Worm (Caenorhabditis elegans) whole organism, young adult: ENCODE data around the gene F53A9.8.
A peak's percentile ranks its signal among the peaks of the same experiment; 100 is the strongest.

Experiments used
- B0035.1 ChIP-seq: sonication (generic microtip); optimal IDR thresholded peaks from 2 replicates; lab custom pipeline; 2016; ENCODE audit warnings: missing genetic modification characterization, mild to moderate bottlenecking, missing compliant biosample characterization, missing genotype, missing genetic modification reagents
- C17E4.6 ChIP-seq: fragments of 200-800 bp; sonication (Bioruptor generic); IDR thresholded peaks from 2 replicates; pipeline ENCODE4 v1.3.6; 2022; ENCODE audit warnings: missing genetic modification reagents, missing genetic modification characterization, missing compliant biosample characterization
- F52B5.7 ChIP-seq: sonication (generic microtip); optimal IDR thresholded peaks from 2 replicates; lab custom pipeline; 2016; ENCODE audit warnings: mild to moderate bottlenecking, missing genetic modification characterization, missing compliant biosample characterization
- F55B11.4 ChIP-seq: sonication (generic microtip); optimal IDR thresholded peaks from 2 replicates; lab custom pipeline; 2016; ENCODE audit warnings: missing compliant biosample characterization, missing genetic modification characterization, borderline replicate concordance; ENCODE audit not compliant: insufficient read depth
- K12H6.12 ChIP-seq: fragments of 200-800 bp; sonication (Bioruptor generic); optimal IDR thresholded peaks from 2 replicates; lab custom pipeline; 2018; ENCODE audit warnings: mild to moderate bottlenecking, missing genetic modification characterization, missing compliant biosample characterization
- aptf-2 ChIP-seq: fragments of 200-800 bp; sonication (Bioruptor generic); conservative IDR thresholded peaks from 2 replicates; pipeline ENCODE4 v1.3.6; 2022; ENCODE audit warnings: missing genetic modification reagents, missing genetic modification characterization, missing compliant biosample characterization
- attf-5 ChIP-seq: fragments of 200-800 bp; sonication (Bioruptor generic); optimal IDR thresholded peaks from 2 replicates; lab custom pipeline; 2018; ENCODE audit warnings: mild to moderate bottlenecking, missing genetic modification characterization, missing compliant biosample characterization
- cebp-1 ChIP-seq, 2 experiments: fragments of 200-800 bp in 1 of 2; sonication (Bioruptor generic) in 1 of 2; sonication (generic microtip) in 1 of 2; IDR thresholded peaks in 1 of 2; optimal IDR thresholded peaks in 1 of 2; 2 replicates each; pipeline versions ENCODE4 v1.3.6 to Lab custom; 2017 to 2022; ENCODE audit warnings: missing compliant biosample characterization in 2 of 2, missing genetic modification characterization in 2 of 2, mild to moderate bottlenecking in 1 of 2, missing genetic modification reagents in 1 of 2, moderate library complexity in 1 of 2
- ceh-100 ChIP-seq: fragments of 200-800 bp; sonication (Bioruptor generic); IDR thresholded peaks from 2 replicates; pipeline ENCODE4 v1.3.6; 2022; ENCODE audit warnings: missing genetic modification reagents, missing genetic modification characterization, missing compliant biosample characterization
- ceh-27 ChIP-seq: fragments of 200-800 bp; sonication (Bioruptor generic); optimal IDR thresholded peaks from 2 replicates; lab custom pipeline; 2018; ENCODE audit warnings: mild to moderate bottlenecking, missing genetic modification characterization, moderate library complexity, missing compliant biosample characterization
- ceh-40 ChIP-seq: fragments of 200-800 bp; sonication (Bioruptor generic); IDR thresholded peaks from 2 replicates; pipeline ENCODE4 v1.3.6; 2022; ENCODE audit warnings: missing genetic modification characterization, missing compliant biosample characterization
- chd-7 ChIP-seq: sonication (generic microtip); optimal IDR thresholded peaks from 2 replicates; lab custom pipeline; 2016; ENCODE audit warnings: mild to moderate bottlenecking, missing genetic modification characterization, moderate library complexity, missing compliant biosample characterization
- dpl-1 ChIP-seq: fragments of 150-350 bp; optimal IDR thresholded peaks from 2 replicates; lab custom pipeline; 2014; ENCODE audit warnings: missing biosample characterization, missing genetic modification reagents, missing genetic modification characterization
- egl-44 ChIP-seq: fragments of 200-800 bp; sonication (Bioruptor generic); IDR thresholded peaks from 2 replicates; pipeline ENCODE4 v1.3.6; 2022; ENCODE audit warnings: missing genetic modification reagents, missing genetic modification characterization, missing compliant biosample characterization
- fkh-3 ChIP-seq: sonication (generic microtip); optimal IDR thresholded peaks from 2 replicates; lab custom pipeline; 2016; ENCODE audit warnings: mild to moderate bottlenecking, missing genetic modification characterization, missing compliant biosample characterization
- gei-17 ChIP-seq: fragments of 200-800 bp; sonication (Bioruptor generic); optimal IDR thresholded peaks from 2 replicates; lab custom pipeline; 2018; ENCODE audit warnings: mild to moderate bottlenecking, missing genetic modification characterization, missing compliant biosample characterization
- hlh-12 ChIP-seq: sonication (generic microtip); optimal IDR thresholded peaks from 2 replicates; lab custom pipeline; 2016; ENCODE audit warnings: missing genetic modification characterization, missing compliant biosample characterization
- hlh-26 ChIP-seq: fragments of 200-800 bp; sonication (Bioruptor generic); conservative IDR thresholded peaks from 2 replicates; pipeline ENCODE4 v1.3.6; 2022; ENCODE audit warnings: missing genetic modification reagents, missing genetic modification characterization, missing compliant biosample characterization
- lag-1 ChIP-seq: fragments of 200-800 bp; sonication (Bioruptor generic); IDR thresholded peaks from 2 replicates; pipeline ENCODE4 v1.3.6; 2022; ENCODE audit warnings: missing genetic modification reagents, missing genetic modification characterization, missing compliant biosample characterization
- let-607 ChIP-seq, 2 experiments: fragments of 200-800 bp in 1 of 2; sonication (Bioruptor generic) in 1 of 2; sonication (generic microtip) in 1 of 2; optimal IDR thresholded peaks; 2 replicates each; lab custom pipeline; 2016 to 2018; ENCODE audit warnings: mild to moderate bottlenecking in 2 of 2, missing compliant biosample characterization in 2 of 2, missing genetic modification characterization in 2 of 2, moderate library complexity in 2 of 2, missing genotype in 1 of 2
- lsl-1 ChIP-seq: fragments of 200-800 bp; sonication (Bioruptor generic); optimal IDR thresholded peaks from 2 replicates; lab custom pipeline; 2018; ENCODE audit warnings: mild to moderate bottlenecking, missing genetic modification characterization, moderate library complexity, missing compliant biosample characterization
- madf-10 ChIP-seq: sonication (generic microtip); optimal IDR thresholded peaks from 2 replicates; lab custom pipeline; 2016; ENCODE audit warnings: mild to moderate bottlenecking, missing genetic modification characterization, missing compliant biosample characterization
- mes-4 ChIP-seq: sonication (generic microtip); optimal IDR thresholded peaks from 2 replicates; lab custom pipeline; 2016; ENCODE audit warnings: missing genotype, missing genetic modification characterization, missing compliant biosample characterization
- repo-1 ChIP-seq: sonication (generic microtip); optimal IDR thresholded peaks from 2 replicates; lab custom pipeline; 2017; ENCODE audit warnings: mild to moderate bottlenecking, missing genetic modification characterization, missing compliant biosample characterization
- rpc-1 ChIP-seq, 2 experiments: fragments of 150-350 bp in 1 of 2; sonication (generic microtip) in 1 of 2; optimal IDR thresholded peaks; 2 replicates each; lab custom pipeline; 2014 to 2018; ENCODE audit warnings: missing biosample characterization in 1 of 2, missing genetic modification characterization in 1 of 2, missing genetic modification reagents in 1 of 2, missing genotype in 1 of 2
- sea-2 ChIP-seq: fragments of 200-800 bp; sonication (Bioruptor generic); IDR thresholded peaks from 2 replicates; pipeline ENCODE4 v1.3.6; 2022; ENCODE audit warnings: missing genetic modification characterization, missing compliant biosample characterization
- snpc-1.1 ChIP-seq: sonication (generic microtip); optimal IDR thresholded peaks from 2 replicates; lab custom pipeline; 2017; ENCODE audit warnings: missing genetic modification characterization, mild to moderate bottlenecking, missing compliant biosample characterization, antibody characterized with exemption, moderate library complexity, missing genotype, missing genetic modification reagents; ENCODE audit not compliant: insufficient read depth
- snpc-1.3 ChIP-seq: sonication (generic microtip); optimal IDR thresholded peaks from 2 replicates; lab custom pipeline; 2017; ENCODE audit warnings: missing genetic modification characterization, mild to moderate bottlenecking, missing compliant biosample characterization, antibody characterized with exemption, moderate library complexity, missing genotype, missing genetic modification reagents; ENCODE audit not compliant: insufficient read depth
- snpc-3.4 ChIP-seq: sonication (generic microtip); optimal IDR thresholded peaks from 2 replicates; lab custom pipeline; 2017; ENCODE audit warnings: missing genetic modification characterization, mild to moderate bottlenecking, missing compliant biosample characterization, antibody characterized with exemption, moderate library complexity, missing genotype, missing genetic modification reagents
- somi-1 ChIP-seq: fragments of 200-800 bp; sonication (Bioruptor generic); optimal IDR thresholded peaks from 2 replicates; lab custom pipeline; 2018; ENCODE audit warnings: mild to moderate bottlenecking, missing genetic modification characterization, missing compliant biosample characterization
- tbx-9 ChIP-seq: sonication (generic microtip); optimal IDR thresholded peaks from 2 replicates; lab custom pipeline; 2016; ENCODE audit warnings: borderline replicate concordance, missing genetic modification characterization, inconsistent platforms, missing compliant biosample characterization
- tlf-1 ChIP-seq: fragments of 200-800 bp; sonication (Bioruptor generic); optimal IDR thresholded peaks from 2 replicates; lab custom pipeline; 2018; ENCODE audit warnings: mild to moderate bottlenecking, missing genetic modification characterization, missing compliant biosample characterization
- unc-62 ChIP-seq: fragments of 150-350 bp; optimal IDR thresholded peaks from 2 replicates; lab custom pipeline; 2014; ENCODE audit warnings: missing biosample characterization, missing genetic modification reagents, missing genetic modification characterization
- ztf-18 ChIP-seq: sonication (generic microtip); optimal IDR thresholded peaks from 2 replicates; lab custom pipeline; 2016; ENCODE audit warnings: missing genotype, mild to moderate bottlenecking, missing genetic modification characterization, missing compliant biosample characterization
- ztf-22 ChIP-seq: fragments of 200-800 bp; sonication (Bioruptor generic); optimal IDR thresholded peaks from 2 replicates; lab custom pipeline; 2018; ENCODE audit warnings: mild to moderate bottlenecking, missing genetic modification characterization, moderate library complexity, missing compliant biosample characterization
- ztf-26 ChIP-seq: sonication (generic microtip); optimal IDR thresholded peaks from 2 replicates; lab custom pipeline; 2017; ENCODE audit warnings: missing genetic modification characterization, missing compliant biosample characterization
- ztf-6 ChIP-seq: fragments of 200-800 bp; sonication (Bioruptor generic); IDR thresholded peaks from 2 replicates; pipeline ENCODE4 v1.3.6; 2022; ENCODE audit warnings: missing genetic modification reagents, missing genetic modification characterization, missing compliant biosample characterization

The F53A9.8 gene

DNA sequence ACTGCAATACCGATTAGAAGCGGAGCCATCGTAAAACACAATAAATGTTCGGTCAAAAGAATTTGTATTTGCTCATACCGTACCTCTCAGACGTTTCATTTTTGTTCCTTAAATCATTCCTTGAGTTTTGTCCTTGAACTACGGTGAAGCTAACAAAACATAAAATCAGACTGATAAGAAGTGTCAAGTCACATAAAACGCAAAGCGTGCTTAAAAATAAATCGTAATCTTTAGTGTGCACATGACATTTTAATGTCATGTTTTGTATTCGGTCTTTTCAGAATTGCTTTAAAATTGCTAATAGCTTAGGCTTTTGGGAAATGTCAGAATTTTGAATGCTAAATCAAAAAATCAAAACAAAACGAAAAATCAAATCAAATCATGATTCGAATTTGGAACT, 6.0 kb downstream of the F53A9.8 start (continued):
- no peak for TF ChIP-seq chd-7 (tag; lab: Kevin White, UChicago)
- TF ChIP-seq sea-2 (GFP tag; lab: Robert Waterston, UW): no peak
- no peak for TF ChIP-seq aptf-2
- TF ChIP-seq ceh-40 (GFP tag; lab: Robert Waterston, UW): no peak

- peak; percentile 72 for TF ChIP-seq unc-62
- no peak for TF ChIP-seq cebp-1 (GFP tag; IDR thresholded peaks at IDR 0.05; lab: Robert Waterston, UW)
- no peak for TF ChIP-seq cebp-1 (tag; optimal IDR thresholded peaks at IDR 0.05; lab: Kevin White, UChicago)
Measured at ce11 chrX:8711141-8711645, 7.5 kb downstream of the F53A9.8 start, which contains the start of gene F53A9.1. Gene F53A9.1, plus strand, starts transcription at chrX:8711595.

DNA sequence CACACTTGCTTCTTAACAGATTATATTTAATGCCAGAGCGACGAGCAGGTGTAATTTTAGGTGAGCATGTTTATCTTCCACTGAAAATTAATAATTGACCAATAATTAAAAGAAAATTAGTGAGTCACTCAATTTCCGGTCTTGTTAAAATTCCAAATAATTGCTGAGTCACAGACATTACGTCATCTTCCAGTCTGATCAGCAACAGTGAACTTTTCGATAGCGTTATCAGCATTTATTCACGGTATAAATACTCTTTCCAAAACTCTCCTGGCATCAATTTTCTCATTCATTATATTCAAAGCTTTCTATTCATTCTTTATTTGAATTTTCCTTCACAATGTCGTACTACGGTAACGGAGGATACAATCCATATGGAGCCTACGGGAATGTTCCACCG, 9.3 kb downstream of the F53A9.8 start, which contains the start of gene kreg-1:
Gene kreg-1 (plus strand): TSS at position 341 of the 400 bp plus-strand sequence.
- TF ChIP-seq lsl-1 (no peak), mes-4 (no peak), ztf-18 (tag; lab: Kevin White, UChicago) (no peak), B0035.1 (tag; lab: Kevin White, UChicago) (no peak), gei-17 (GFP tag; lab: Kevin White, UChicago) (no peak), ceh-100 (GFP tag; lab: Robert Waterston, UW) (no peak), hlh-26 (GFP tag; lab: Robert Waterston, UW) (no peak)

DNA sequence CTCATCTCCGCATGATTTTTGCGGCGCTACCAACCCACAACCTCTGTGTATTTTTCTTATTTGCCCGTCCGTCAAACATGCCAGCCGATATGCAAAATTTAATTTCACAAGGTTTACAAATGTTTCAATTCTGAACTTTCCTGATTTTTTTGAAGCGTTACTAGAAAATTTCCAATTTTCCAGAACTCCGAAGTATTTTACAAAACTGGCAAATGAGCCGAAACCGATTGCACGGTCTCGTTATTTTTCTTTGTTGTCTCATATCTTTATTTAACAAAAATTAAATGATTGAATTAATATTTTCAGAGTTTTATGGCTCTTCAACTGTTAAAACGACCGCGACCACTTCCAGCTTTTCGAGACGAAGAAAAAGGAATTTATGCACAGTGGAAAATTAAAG, 10.7 kb downstream of the F53A9.8 start, which contains the start of gene F53A9.3:
Gene F53A9.3 (plus strand): TSS at position 301 of the 400 bp plus-strand sequence.
- TF ChIP-seq snpc-1.3 (tag; lab: Kevin White, UChicago): no peak
- TF ChIP-seq egl-44 (GFP tag; lab: Robert Waterston, UW): no peak
- TF ChIP-seq ceh-40 (GFP tag; lab: Robert Waterston, UW): no peak
- no peak for TF ChIP-seq rpc-1 (optimal IDR thresholded peaks at IDR 0.05; lab: Kevin White, UChicago)
- no peak for TF ChIP-seq rpc-1 (tag; optimal IDR thresholded peaks at IDR 0.05; lab: Kevin White, UChicago)
- no peak for TF ChIP-seq ceh-27 (GFP tag; lab: Kevin White, UChicago)
- TF ChIP-seq hlh-12: no peak
- TF ChIP-seq C17E4.6 (GFP tag; lab: Robert Waterston, UW): no peak
- TF ChIP-seq ztf-22 (GFP tag; lab: Kevin White, UChicago): no peak
- no peak for TF ChIP-seq F52B5.7 (tag; lab: Kevin White, UChicago)
- TF ChIP-seq ztf-6 (GFP tag; lab: Robert Waterston, UW): no peak
- no peak for TF ChIP-seq tlf-1 (GFP tag; lab: Kevin White, UChicago)
- TF ChIP-seq dpl-1 (GFP tag; lab: Kevin White, UChicago): no peak
- no peak for TF ChIP-seq snpc-1.1 (tag; lab: Kevin White, UChicago)
- no peak for TF ChIP-seq repo-1 (tag; lab: Kevin White, UChicago)

ce11 chrX:8704830-8705229, 13.9 kb downstream of the F53A9.8 start:
- no peak for TF ChIP-seq ztf-22 (GFP tag; lab: Kevin White, UChicago)
- no peak for TF ChIP-seq attf-5 (GFP tag; lab: Kevin White, UChicago)
- no peak for TF ChIP-seq B0035.1 (tag; lab: Kevin White, UChicago)
- TF ChIP-seq ztf-18 (tag; lab: Kevin White, UChicago): no peak
- no peak for TF ChIP-seq let-607 (tag; optimal IDR thresholded peaks at IDR 0.05; lab: Kevin White, UChicago)
- no peak for TF ChIP-seq F55B11.4
- no peak for TF ChIP-seq K12H6.12 (tag; lab: Kevin White, UChicago)
- no peak for TF ChIP-seq ztf-26
- no peak for TF ChIP-seq snpc-3.4 (tag; lab: Kevin White, UChicago)
- no peak for TF ChIP-seq madf-10 (tag; lab: Kevin White, UChicago)
- TF ChIP-seq tbx-9 (tag; lab: Kevin White, UChicago): no peak
- no peak for TF ChIP-seq somi-1 (GFP tag; lab: Kevin White, UChicago)
- no peak for TF ChIP-seq fkh-3 (tag; lab: Kevin White, UChicago)
- no peak for TF ChIP-seq lag-1 (GFP tag; lab: Robert Waterston, UW)
